Worm (Caenorhabditis elegans) whole organism, young adult: ENCODE data around the gene ced-4.
A peak's percentile ranks its signal among the peaks of the same experiment; 100 is the strongest.

Experiments used
- D2030.7 ChIP-seq: fragments of 200-800 bp; sonication (Bioruptor generic); IDR thresholded peaks from 2 replicates; pipeline ENCODE4 v1.3.6; 2022; ENCODE audit warnings: missing genetic modification reagents, missing genetic modification characterization, missing compliant biosample characterization
- F22D6.2 ChIP-seq: sonication (generic microtip); optimal IDR thresholded peaks from 2 replicates; lab custom pipeline; 2016; ENCODE audit warnings: mild to moderate bottlenecking, missing genetic modification characterization, missing compliant biosample characterization
- F49E8.2 ChIP-seq: sonication (generic microtip); optimal IDR thresholded peaks from 3 replicates; lab custom pipeline; 2017; ENCODE audit warnings: missing genetic modification characterization, mild to moderate bottlenecking, missing compliant biosample characterization, antibody characterized with exemption, moderate library complexity; ENCODE audit not compliant: insufficient read depth
- F52B5.7 ChIP-seq: sonication (generic microtip); optimal IDR thresholded peaks from 2 replicates; lab custom pipeline; 2016; ENCODE audit warnings: mild to moderate bottlenecking, missing genetic modification characterization, missing compliant biosample characterization
- F55B11.4 ChIP-seq: sonication (generic microtip); optimal IDR thresholded peaks from 2 replicates; lab custom pipeline; 2016; ENCODE audit warnings: missing compliant biosample characterization, missing genetic modification characterization, borderline replicate concordance; ENCODE audit not compliant: insufficient read depth
- F57A8.1 ChIP-seq: fragments of 200-800 bp; sonication (Bioruptor generic); optimal IDR thresholded peaks from 2 replicates; lab custom pipeline; 2018; ENCODE audit warnings: mild to moderate bottlenecking, missing genetic modification characterization, moderate library complexity, missing compliant biosample characterization
- F57C9.4 ChIP-seq: sonication (generic microtip); optimal IDR thresholded peaks from 2 replicates; lab custom pipeline; 2017; ENCODE audit warnings: mild to moderate bottlenecking, missing genetic modification characterization, missing compliant biosample characterization
- T07F8.4 ChIP-seq: sonication (generic microtip); optimal IDR thresholded peaks from 2 replicates; lab custom pipeline; 2016; ENCODE audit warnings: mild to moderate bottlenecking, missing genetic modification characterization, moderate library complexity, missing compliant biosample characterization
- T26A5.8 ChIP-seq: sonication (generic microtip); optimal IDR thresholded peaks from 2 replicates; lab custom pipeline; 2016; ENCODE audit warnings: missing genetic modification characterization, missing compliant biosample characterization
- Y53F4B.3 ChIP-seq: fragments of 200-800 bp; sonication (Bioruptor generic); IDR thresholded peaks from 2 replicates; pipeline ENCODE4 v1.3.6; 2022; ENCODE audit warnings: missing genetic modification reagents, missing genetic modification characterization, missing compliant biosample characterization
- Y79H2A.3 ChIP-seq: fragments of 200-800 bp; sonication (Bioruptor generic); conservative IDR thresholded peaks from 2 replicates; pipeline ENCODE4 v1.3.6; 2022; ENCODE audit warnings: missing genetic modification reagents, missing genetic modification characterization, missing compliant biosample characterization
- akir-1 ChIP-seq: fragments of 200-800 bp; sonication (Bioruptor generic); optimal IDR thresholded peaks from 2 replicates; lab custom pipeline; 2018; ENCODE audit warnings: mild to moderate bottlenecking, missing genetic modification characterization, moderate library complexity, missing compliant biosample characterization
- aptf-2 ChIP-seq: fragments of 200-800 bp; sonication (Bioruptor generic); conservative IDR thresholded peaks from 2 replicates; pipeline ENCODE4 v1.3.6; 2022; ENCODE audit warnings: missing genetic modification reagents, missing genetic modification characterization, missing compliant biosample characterization
- attf-5 ChIP-seq: fragments of 200-800 bp; sonication (Bioruptor generic); optimal IDR thresholded peaks from 2 replicates; lab custom pipeline; 2018; ENCODE audit warnings: mild to moderate bottlenecking, missing genetic modification characterization, missing compliant biosample characterization
- bed-2 ChIP-seq: fragments of 200-800 bp; sonication (Bioruptor generic); IDR thresholded peaks from 2 replicates; pipeline ENCODE4 v1.3.6; 2022; ENCODE audit warnings: missing genetic modification reagents, missing genetic modification characterization, missing compliant biosample characterization
- ccch-3 ChIP-seq: fragments of 200-800 bp; sonication (Bioruptor generic); optimal IDR thresholded peaks from 2 replicates; lab custom pipeline; 2018; ENCODE audit warnings: mild to moderate bottlenecking, missing genetic modification characterization, missing compliant biosample characterization
- ceh-27 ChIP-seq: fragments of 200-800 bp; sonication (Bioruptor generic); optimal IDR thresholded peaks from 2 replicates; lab custom pipeline; 2018; ENCODE audit warnings: mild to moderate bottlenecking, missing genetic modification characterization, moderate library complexity, missing compliant biosample characterization
- ceh-58 ChIP-seq: fragments of 200-800 bp; sonication (Bioruptor generic); IDR thresholded peaks from 2 replicates; pipeline ENCODE4 v1.3.6; 2022; ENCODE audit warnings: missing genetic modification characterization, missing compliant biosample characterization
- ceh-91 ChIP-seq: fragments of 200-800 bp; sonication (Bioruptor generic); IDR thresholded peaks from 2 replicates; pipeline ENCODE4 v1.3.6; 2022; ENCODE audit warnings: missing genetic modification reagents, missing genetic modification characterization, missing compliant biosample characterization
- die-1 ChIP-seq: sonication (generic microtip); optimal IDR thresholded peaks from 2 replicates; lab custom pipeline; 2016; ENCODE audit warnings: missing genotype, mild to moderate bottlenecking, missing genetic modification characterization, missing compliant biosample characterization
- dox-1 ChIP-seq: fragments of 200-800 bp; sonication (Bioruptor generic); IDR thresholded peaks from 2 replicates; pipeline ENCODE4 v1.3.6; 2022; ENCODE audit warnings: missing genetic modification reagents, missing genetic modification characterization, missing compliant biosample characterization
- dpff-1 ChIP-seq: sonication (generic microtip); optimal IDR thresholded peaks from 2 replicates; lab custom pipeline; 2017; ENCODE audit warnings: mild to moderate bottlenecking, missing genetic modification characterization, missing compliant biosample characterization
- dpl-1 ChIP-seq: fragments of 150-350 bp; optimal IDR thresholded peaks from 2 replicates; lab custom pipeline; 2014; ENCODE audit warnings: missing biosample characterization, missing genetic modification reagents, missing genetic modification characterization
- efl-1 ChIP-seq: fragments of 150-350 bp; optimal IDR thresholded peaks from 2 replicates; lab custom pipeline; 2014; ENCODE audit warnings: missing biosample characterization, missing genetic modification reagents, missing genetic modification characterization
- egl-18 ChIP-seq: fragments of 200-800 bp; sonication (Bioruptor generic); IDR thresholded peaks from 2 replicates; pipeline ENCODE4 v1.3.6; 2022; ENCODE audit warnings: missing genetic modification reagents, missing genetic modification characterization, missing compliant biosample characterization
- ekl-4 ChIP-seq: fragments of 200-800 bp; sonication (Bioruptor generic); IDR thresholded peaks from 2 replicates; pipeline ENCODE4 v1.3.6; 2022; ENCODE audit warnings: missing genetic modification reagents, missing genetic modification characterization, missing compliant biosample characterization
- hlh-12 ChIP-seq: sonication (generic microtip); optimal IDR thresholded peaks from 2 replicates; lab custom pipeline; 2016; ENCODE audit warnings: missing genetic modification characterization, missing compliant biosample characterization
- lag-1 ChIP-seq: fragments of 200-800 bp; sonication (Bioruptor generic); IDR thresholded peaks from 2 replicates; pipeline ENCODE4 v1.3.6; 2022; ENCODE audit warnings: missing genetic modification reagents, missing genetic modification characterization, missing compliant biosample characterization
- lsy-27 ChIP-seq: sonication (generic microtip); optimal IDR thresholded peaks from 2 replicates; lab custom pipeline; 2017; ENCODE audit warnings: missing genetic modification characterization, mild to moderate bottlenecking, missing compliant biosample characterization, antibody characterized with exemption, missing genotype, borderline replicate concordance; ENCODE audit not compliant: insufficient read depth
- madf-3 ChIP-seq: fragments of 200-800 bp; sonication (Bioruptor generic); IDR thresholded peaks from 2 replicates; pipeline ENCODE4 v1.3.6; 2022; ENCODE audit warnings: missing genetic modification reagents, missing genetic modification characterization, missing compliant biosample characterization
- madf-6 ChIP-seq: fragments of 200-800 bp; sonication (Bioruptor generic); IDR thresholded peaks from 2 replicates; pipeline ENCODE4 v1.3.6; 2022; ENCODE audit warnings: missing genetic modification reagents, missing genetic modification characterization, missing compliant biosample characterization
- mcd-1 ChIP-seq: fragments of 200-800 bp; sonication (Bioruptor generic); IDR thresholded peaks from 2 replicates; pipeline ENCODE4 v1.3.6; 2022; ENCODE audit warnings: missing genetic modification reagents, missing genetic modification characterization, missing compliant biosample characterization
- mes-4 ChIP-seq: sonication (generic microtip); optimal IDR thresholded peaks from 2 replicates; lab custom pipeline; 2016; ENCODE audit warnings: missing genotype, missing genetic modification characterization, missing compliant biosample characterization
- mxl-1 ChIP-seq: sonication (generic microtip); optimal IDR thresholded peaks from 2 replicates; lab custom pipeline; 2016; ENCODE audit warnings: missing genetic modification characterization, missing compliant biosample characterization
- nfya-2 ChIP-seq: fragments of 200-800 bp; sonication (Bioruptor generic); IDR thresholded peaks from 2 replicates; pipeline ENCODE4 v1.3.6; 2022; ENCODE audit warnings: missing genetic modification reagents, missing genetic modification characterization, missing compliant biosample characterization
- nfyb-1 ChIP-seq: fragments of 200-800 bp; sonication (Bioruptor generic); IDR thresholded peaks from 2 replicates; pipeline ENCODE4 v1.3.6; 2022; ENCODE audit warnings: missing genetic modification reagents, missing genetic modification characterization, missing compliant biosample characterization
- nhr-80 ChIP-seq: sonication (generic microtip); optimal IDR thresholded peaks from 2 replicates; lab custom pipeline; 2016; ENCODE audit warnings: missing genetic modification characterization, missing compliant biosample characterization
- nhr-90 ChIP-seq: sonication (generic microtip); optimal IDR thresholded peaks from 2 replicates; lab custom pipeline; 2016; ENCODE audit warnings: missing genotype, mild to moderate bottlenecking, missing genetic modification characterization, missing compliant biosample characterization
- rec-8 ChIP-seq, 2 experiments: sonication (generic microtip); optimal IDR thresholded peaks; 2 replicates each; lab custom pipeline; 2016; ENCODE audit warnings: mild to moderate bottlenecking in 2 of 2, missing genetic modification characterization in 2 of 2, missing genetic modification reagents in 2 of 2, missing genotype in 2 of 2, missing biosample characterization in 1 of 2, missing compliant biosample characterization in 1 of 2, moderate library complexity in 1 of 2
- rpc-1 ChIP-seq, 2 experiments: fragments of 150-350 bp in 1 of 2; sonication (generic microtip) in 1 of 2; optimal IDR thresholded peaks; 2 replicates each; lab custom pipeline; 2014 to 2018; ENCODE audit warnings: missing biosample characterization in 1 of 2, missing genetic modification characterization in 1 of 2, missing genetic modification reagents in 1 of 2, missing genotype in 1 of 2
- sdz-38 ChIP-seq: sonication (generic microtip); optimal IDR thresholded peaks from 2 replicates; lab custom pipeline; 2016; ENCODE audit warnings: missing genotype, missing genetic modification characterization, missing compliant biosample characterization
- snpc-3.4 ChIP-seq: sonication (generic microtip); optimal IDR thresholded peaks from 2 replicates; lab custom pipeline; 2017; ENCODE audit warnings: missing genetic modification characterization, mild to moderate bottlenecking, missing compliant biosample characterization, antibody characterized with exemption, moderate library complexity, missing genotype, missing genetic modification reagents
- snpc-4 ChIP-seq, 5 experiments: fragments of 150-350 bp in 1 of 5; sonication (generic microtip) in 4 of 5; optimal IDR thresholded peaks; 2 replicates each; lab custom pipeline; 2014 to 2018; ENCODE audit warnings: missing genetic modification characterization in 5 of 5, missing biosample characterization in 3 of 5, antibody characterized with exemption in 2 of 5, mild to moderate bottlenecking in 2 of 5, missing compliant biosample characterization in 2 of 5, missing genotype in 2 of 5, moderate library complexity in 2 of 5, missing genetic modification reagents in 1 of 5
- sptf-2 ChIP-seq: fragments of 200-800 bp; sonication (Bioruptor generic); optimal IDR thresholded peaks from 2 replicates; lab custom pipeline; 2018; ENCODE audit warnings: mild to moderate bottlenecking, missing genetic modification characterization, missing compliant biosample characterization
- tbp1 ChIP-seq: fragments of 200-800 bp; sonication (Bioruptor generic); optimal IDR thresholded peaks from 2 replicates; lab custom pipeline; 2018; ENCODE audit warnings: mild to moderate bottlenecking, missing genetic modification characterization, missing compliant biosample characterization
- unc-130 ChIP-seq: sonication (generic microtip); optimal IDR thresholded peaks from 2 replicates; lab custom pipeline; 2016; ENCODE audit warnings: missing genetic modification reagents, missing genetic modification characterization, missing compliant biosample characterization
- zfh-2 ChIP-seq: fragments of 200-800 bp; sonication (Bioruptor generic); conservative IDR thresholded peaks from 2 replicates; pipeline ENCODE4 v1.3.6; 2022; ENCODE audit warnings: missing genetic modification reagents, missing genetic modification characterization, missing compliant biosample characterization
- ztf-6 ChIP-seq: fragments of 200-800 bp; sonication (Bioruptor generic); IDR thresholded peaks from 2 replicates; pipeline ENCODE4 v1.3.6; 2022; ENCODE audit warnings: missing genetic modification reagents, missing genetic modification characterization, missing compliant biosample characterization

The ced-4 gene

DNA sequence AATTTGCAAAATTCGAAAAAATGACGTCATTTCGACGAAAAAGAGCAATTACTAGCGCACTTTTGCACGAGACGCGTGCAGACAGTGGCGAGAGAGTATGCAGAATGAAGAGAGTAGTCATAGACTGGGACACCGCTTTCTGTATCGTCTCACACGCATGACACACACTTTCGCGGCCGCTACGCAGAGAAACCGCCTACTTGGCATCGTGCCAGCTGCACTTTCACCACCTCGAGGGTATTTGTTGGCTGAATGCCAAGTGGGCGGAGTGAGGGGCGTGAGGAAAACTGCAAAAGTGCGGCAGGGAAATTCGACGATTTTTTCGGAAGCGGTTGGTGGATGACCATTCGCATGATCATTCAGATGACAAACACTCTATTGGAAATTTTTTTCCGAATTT is 47.6 kb downstream of the ced-4 start (continued):
- TF ChIP-seq madf-6 (peak; percentile 78), bed-2 (GFP tag; lab: Robert Waterston, UW) (peak; percentile 86), D2030.7 (peak; percentile 41), rec-8 (tag; optimal IDR thresholded peaks at IDR 0.05; lab: Kevin White, UChicago) (no peak), F22D6.2 (tag; lab: Kevin White, UChicago) (peak; percentile 93), Y79H2A.3 (GFP tag; lab: Robert Waterston, UW) (peak; percentile 76), tbp1 (GFP tag; lab: Kevin White, UChicago) (peak; percentile 77), F49E8.2 (peak; percentile 6), zfh-2 (GFP tag; lab: Robert Waterston, UW) (peak; percentile 100), mxl-1 (tag; lab: Kevin White, UChicago) (peak; percentile 58), ccch-3 (GFP tag; lab: Kevin White, UChicago) (no peak), attf-5 (GFP tag; lab: Kevin White, UChicago) (peak; percentile 99), nfyb-1 (GFP tag; lab: Robert Waterston, UW) (peak; percentile 99), rpc-1 (optimal IDR thresholded peaks at IDR 0.05; lab: Kevin White, UChicago) (no peak), rpc-1 (tag; optimal IDR thresholded peaks at IDR 0.05; lab: Kevin White, UChicago) (no peak), F57C9.4 (tag; lab: Kevin White, UChicago) (peak; percentile 58), ceh-91 (peak; percentile 64), snpc-3.4 (tag; lab: Kevin White, UChicago) (no peak), Y53F4B.3 (GFP tag; lab: Robert Waterston, UW) (no peak), dpff-1 (tag; lab: Kevin White, UChicago) (peak; percentile 7), ekl-4 (GFP tag; lab: Robert Waterston, UW) (peak; percentile 98), dox-1 (GFP tag; lab: Robert Waterston, UW) (peak; percentile 99), nhr-80 (tag; lab: Kevin White, UChicago) (peak; percentile 99), dpl-1 (GFP tag; lab: Kevin White, UChicago) (peak; percentile 32), ceh-58 (GFP tag; lab: Robert Waterston, UW) (peak; percentile 84; the same call in 1 of the 2 replicates), ztf-6 (GFP tag; lab: Robert Waterston, UW) (peak; percentile 96), mcd-1 (peak; percentile 97), sdz-38 (tag; lab: Kevin White, UChicago) (no peak), madf-3 (GFP tag; lab: Robert Waterston, UW) (peak; percentile 95), efl-1 (GFP tag; lab: Kevin White, UChicago) (peak; percentile 66), F55B11.4 (no peak), hlh-12 (tag; lab: Kevin White, UChicago) (no peak), lsy-27 (tag; lab: Kevin White, UChicago) (no peak), nhr-90 (peak; percentile 97), mes-4 (tag; lab: Kevin White, UChicago) (no peak), unc-130 (GFP tag; lab: Kevin White, UChicago) (peak; percentile 9), aptf-2 (GFP tag; lab: Robert Waterston, UW) (peak; percentile 73; the same call in 1 of the 2 replicates), ceh-27 (peak; percentile 100), T26A5.8 (tag; lab: Kevin White, UChicago) (no peak), akir-1 (GFP tag; lab: Kevin White, UChicago) (peak; percentile 86), sptf-2 (peak; percentile 58), T07F8.4 (tag; lab: Kevin White, UChicago) (peak; percentile 38), F57A8.1 (GFP tag; lab: Kevin White, UChicago) (peak; percentile 22), F52B5.7 (peak; percentile 95), snpc-4 (GFP tag; optimal IDR thresholded peaks at IDR 0.05; lab: Kevin White, UChicago) (peak; percentile 69), snpc-4 (tag; optimal IDR thresholded peaks at IDR 0.05; lab: Kevin White, UChicago) (peak; percentile 77 to 91 (median 82)), nfya-2 (GFP tag; lab: Robert Waterston, UW) (no peak), egl-18 (GFP tag; lab: Robert Waterston, UW) (peak; percentile 94), die-1 (tag; lab: Kevin White, UChicago) (peak; percentile 91), lag-1 (GFP tag; lab: Robert Waterston, UW) (peak; percentile 86; the same call in 1 of the 2 replicates)
